Worm (Caenorhabditis elegans): ENCODE data around the gene fbxa-116.

fbxa-116 gene

DNA sequence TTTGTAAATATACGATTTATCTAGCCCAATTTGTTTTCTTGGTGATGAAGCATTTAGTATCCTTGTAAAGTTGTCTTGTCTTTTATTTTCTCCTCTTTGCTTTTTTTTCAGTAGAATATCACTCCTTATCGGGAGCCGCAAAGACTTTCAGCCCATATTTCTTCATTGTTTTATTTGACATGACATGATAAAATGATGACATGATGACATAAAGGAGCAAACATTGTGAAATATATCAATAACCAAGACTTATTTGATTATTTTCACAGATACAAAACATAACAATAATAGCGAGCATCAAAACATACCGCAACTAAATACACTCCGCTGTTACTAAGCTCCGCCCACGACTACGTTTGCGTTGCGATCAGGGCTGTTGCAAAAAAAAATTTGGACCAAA lies 22.9 kb downstream of the fbxa-116 start:
- TF ChIP-seq ceh-83 (GFP tag; optimal IDR thresholded peaks at IDR 0.05) (no peak), nhr-76 (tag; optimal IDR thresholded peaks at IDR 0.05) (no peak), elt-3 (tag; optimal IDR thresholded peaks at IDR 0.05) (no peak), mep-1 (tag; optimal IDR thresholded peaks at IDR 0.05) (no peak), ceh-43 (GFP tag; optimal IDR thresholded peaks at IDR 0.05) (no peak), mab-5 (tag; optimal IDR thresholded peaks at IDR 0.05) (no peak), unc-39 (tag; optimal IDR thresholded peaks at IDR 0.05) (no peak), ztf-11 (tag; optimal IDR thresholded peaks at IDR 0.05) (no peak), nhr-28 (tag; optimal IDR thresholded peaks at IDR 0.05) (no peak), unc-62 (GFP tag; optimal IDR thresholded peaks at IDR 0.05) (no peak), drap-1 (GFP tag; optimal IDR thresholded peaks at IDR 0.05) (no peak), snpc-4 (tag; optimal IDR thresholded peaks at IDR 0.05) (no peak), lin-32 (GFP tag; optimal IDR thresholded peaks at IDR 0.05) (no peak), tbx-8 (GFP tag; optimal IDR thresholded peaks at IDR 0.05) (no peak), sem-2 (GFP tag; optimal IDR thresholded peaks at IDR 0.05) (no peak), nhr-12 (tag; optimal IDR thresholded peaks at IDR 0.05) (no peak), nhr-2 (tag; optimal IDR thresholded peaks at IDR 0.05) (no peak), ham-2 (GFP tag; optimal IDR thresholded peaks at IDR 0.05) (no peak), lsy-2 (tag; optimal IDR thresholded peaks at IDR 0.05) (no peak)

ce11 chrV:20164059-20164892 lies 24.4 kb downstream of the fbxa-116 start, which contains the start of gene F19B2.5:
F19B2.5 (minus strand) TSS chrV:20164165.
- no peak for TF ChIP-seq elt-1 (tag; optimal IDR thresholded peaks at IDR 0.05; ENCODE audit: borderline replicate concordance, insufficient read depth)
- no peak for TF ChIP-seq lin-32 (GFP tag; optimal IDR thresholded peaks at IDR 0.05)
- no peak for TF ChIP-seq nhr-237 (tag; optimal IDR thresholded peaks at IDR 0.05)
- no peak for TF ChIP-seq ham-2 (GFP tag; optimal IDR thresholded peaks at IDR 0.05)
- no peak for TF ChIP-seq sptf-1 (tag; optimal IDR thresholded peaks at IDR 0.05)
- no peak for TF ChIP-seq ceh-43 (GFP tag; optimal IDR thresholded peaks at IDR 0.05)
- TF ChIP-seq nhr-76 (tag; optimal IDR thresholded peaks at IDR 0.05) = no peak
- no peak for TF ChIP-seq cnd-1 (tag; optimal IDR thresholded peaks at IDR 0.05)
- TF ChIP-seq ceh-39 (tag; optimal IDR thresholded peaks at IDR 0.05) = no peak
- TF ChIP-seq flh-1 (GFP tag; optimal IDR thresholded peaks at IDR 0.05) = no peak
- TF ChIP-seq blmp-1 (tag; optimal IDR thresholded peaks at IDR 0.05) = no peak

DNA sequence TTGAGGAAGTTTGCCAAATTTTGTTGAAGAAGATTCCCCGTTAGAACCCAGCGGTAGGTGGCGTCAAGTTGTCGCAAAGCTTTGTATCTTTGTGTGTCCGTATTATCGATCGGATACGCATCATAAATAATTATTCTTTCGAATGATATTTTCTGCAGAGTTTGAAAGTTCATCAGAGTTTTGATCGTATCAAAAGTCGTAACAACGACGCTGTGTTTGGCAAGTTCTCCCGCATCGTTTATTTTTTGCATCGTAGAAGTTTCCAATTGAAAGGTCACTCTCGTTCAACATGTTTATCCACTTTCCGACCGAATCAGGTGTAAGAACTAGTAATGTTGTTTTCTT lies 25.6 kb downstream of the fbxa-116 start:
- TF ChIP-seq blmp-1 (tag; optimal IDR thresholded peaks at IDR 0.05) = no peak
- TF ChIP-seq mep-1 (tag; optimal IDR thresholded peaks at IDR 0.05) = no peak

ce11 chrV:20162290-20163104 lies 26.2 kb downstream of the fbxa-116 start:
- TF ChIP-seq nhr-2 (tag; optimal IDR thresholded peaks at IDR 0.05) = no peak
- TF ChIP-seq ztf-11 (tag; optimal IDR thresholded peaks at IDR 0.05) = no peak
- TF ChIP-seq cnd-1 (tag; optimal IDR thresholded peaks at IDR 0.05) = no peak

- TF ChIP-seq elt-1 (tag; optimal IDR thresholded peaks at IDR 0.05; ENCODE audit: borderline replicate concordance, insufficient read depth) = no peak
- no peak for TF ChIP-seq blmp-1 (tag; optimal IDR thresholded peaks at IDR 0.05)
- TF ChIP-seq cnd-1 (tag; optimal IDR thresholded peaks at IDR 0.05) = no peak
- TF ChIP-seq flh-1 (GFP tag; optimal IDR thresholded peaks at IDR 0.05) = no peak
- no peak for TF ChIP-seq ces-1 (GFP tag; optimal IDR thresholded peaks at IDR 0.05)
These were observed 26.9 kb downstream of the fbxa-116 start for ce11 chrV:20161781-20162289.

ce11 chrV:20158223-20158622 lies 30.5 kb downstream of the fbxa-116 start, which contains the start of gene F19B2.6:
F19B2.6 (plus strand) TSS chrV:20158523.
- TF ChIP-seq ceh-43 (GFP tag; optimal IDR thresholded peaks at IDR 0.05) = no peak
- TF ChIP-seq lsy-2 (tag; optimal IDR thresholded peaks at IDR 0.05) = no peak
- no peak for TF ChIP-seq pha-4 (tag; optimal IDR thresholded peaks at IDR 0.05)
- no peak for TF ChIP-seq sem-2 (GFP tag; optimal IDR thresholded peaks at IDR 0.05)
- no peak for TF ChIP-seq nhr-28 (tag; optimal IDR thresholded peaks at IDR 0.05)
- no peak for TF ChIP-seq mab-5 (tag; optimal IDR thresholded peaks at IDR 0.05)
- TF ChIP-seq nhr-76 (tag; optimal IDR thresholded peaks at IDR 0.05) = no peak
- TF ChIP-seq M03D4.4 (tag; optimal IDR thresholded peaks at IDR 0.05) = no peak
- no peak for TF ChIP-seq lin-32 (GFP tag; optimal IDR thresholded peaks at IDR 0.05)
- no peak for TF ChIP-seq ceh-83 (GFP tag; optimal IDR thresholded peaks at IDR 0.05)
- TF ChIP-seq tbx-8 (GFP tag; optimal IDR thresholded peaks at IDR 0.05) = no peak
- no peak for TF ChIP-seq snpc-4 (tag; optimal IDR thresholded peaks at IDR 0.05)
- TF ChIP-seq ces-1 (GFP tag; optimal IDR thresholded peaks at IDR 0.05) = no peak
- no peak for TF ChIP-seq bed-3 (GFP tag; optimal IDR thresholded peaks at IDR 0.05)

Measured in whole organism, mixed stage, embryonic.